Worm (Caenorhabditis elegans) whole organism, late embryonic: ENCODE measurements around the gene T28D6.6.

Experiments used
- ceh-30 ChIP-seq: fragments of 150-350 bp; optimal IDR thresholded peaks from 2 replicates; lab custom pipeline; 2014; ENCODE audit warnings: missing biosample characterization, missing genetic modification characterization
- ceh-48 ChIP-seq: sonication (generic microtip); optimal IDR thresholded peaks from 2 replicates; lab custom pipeline; 2016; ENCODE audit warnings: missing genetic modification characterization, inconsistent platforms, missing compliant biosample characterization
- elt-4 ChIP-seq: sonication (generic microtip); optimal IDR thresholded peaks from 2 replicates; lab custom pipeline; 2016; ENCODE audit warnings: missing genetic modification characterization, missing compliant biosample characterization
- pat-9 ChIP-seq: fragments of 200-800 bp; sonication (Bioruptor generic); optimal IDR thresholded peaks from 2 replicates; lab custom pipeline; 2018; ENCODE audit warnings: mild to moderate bottlenecking, missing genetic modification characterization, moderate library complexity, missing compliant biosample characterization
- pha-2 ChIP-seq: sonication (generic microtip); optimal IDR thresholded peaks from 2 replicates; lab custom pipeline; 2017; ENCODE audit warnings: mild to moderate bottlenecking, missing genetic modification characterization, missing compliant biosample characterization
- ref-2 ChIP-seq: sonication (generic microtip); optimal IDR thresholded peaks from 2 replicates; lab custom pipeline; 2016; ENCODE audit warnings: missing genetic modification characterization, missing compliant biosample characterization
- sdc-2 ChIP-seq: sonication (generic microtip); optimal IDR thresholded peaks from 2 replicates; lab custom pipeline; 2016; ENCODE audit warnings: missing genotype, missing genetic modification characterization, missing compliant biosample characterization
- sox-4 ChIP-seq: sonication (generic microtip); optimal IDR thresholded peaks from 2 replicates; lab custom pipeline; 2017; ENCODE audit warnings: mild to moderate bottlenecking, missing genetic modification characterization, inconsistent platforms, missing compliant biosample characterization
- unc-42 ChIP-seq: sonication (generic microtip); optimal IDR thresholded peaks from 2 replicates; lab custom pipeline; 2016; ENCODE audit warnings: missing genotype, missing genetic modification characterization, missing compliant biosample characterization
- unc-86 ChIP-seq: sonication (generic microtip); optimal IDR thresholded peaks from 2 replicates; lab custom pipeline; 2016; ENCODE audit warnings: missing genetic modification characterization, missing compliant biosample characterization

Gene T28D6.6

DNA sequence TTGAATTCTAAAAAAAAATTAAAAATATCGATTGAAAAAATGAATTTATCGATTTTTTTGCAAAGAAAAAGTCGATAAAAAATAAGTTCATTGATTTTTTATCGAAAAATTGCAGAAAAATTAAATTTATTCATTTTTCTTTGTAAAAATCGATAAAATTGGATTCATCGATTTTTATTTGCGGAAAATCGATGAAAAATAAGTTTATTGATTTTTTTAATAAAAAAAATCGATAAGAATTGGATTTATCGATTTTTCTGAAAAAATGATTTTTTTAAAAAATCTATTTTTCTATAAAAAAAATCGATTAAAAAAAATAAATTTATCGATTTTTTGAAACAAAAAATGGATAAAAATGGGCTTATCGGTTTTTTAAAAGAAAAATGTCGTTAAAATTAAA, 63.0 kb downstream of the T28D6.6 start:
- TF ChIP-seq ceh-48 (tag; lab: Kevin White, UChicago) = peak; percentile 42
- TF ChIP-seq pha-2 (tag; lab: Kevin White, UChicago) = no peak

DNA sequence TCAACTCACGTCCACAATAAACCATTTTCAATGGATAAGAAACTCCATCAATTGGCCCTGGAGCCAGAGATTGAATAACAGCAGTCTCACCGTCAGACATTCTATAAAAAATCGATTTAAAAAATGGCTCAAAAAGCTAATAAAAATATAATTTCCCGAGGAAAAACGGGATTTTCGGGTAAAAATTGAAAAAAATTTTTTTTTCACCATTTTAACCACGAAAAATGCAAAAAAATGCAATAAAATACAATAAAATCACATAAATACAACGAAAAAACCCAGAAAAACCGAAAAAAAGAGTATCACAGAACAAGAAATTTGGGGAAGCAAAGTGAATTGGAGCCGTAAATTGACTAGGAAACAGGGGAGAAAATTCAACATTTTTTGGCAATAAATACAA, 64.1 kb downstream of the T28D6.6 start, which contains the start of gene Y47D3A.21:
TSS of gene Y47D3A.21 (minus strand) at position 101 of the 400 bp plus-strand sequence.
- TF ChIP-seq pat-9 (tag; lab: Kevin White, UChicago) (no peak), unc-42 (tag; lab: Kevin White, UChicago) (no peak), unc-86 (tag; lab: Kevin White, UChicago) (no peak), sox-4 (tag; lab: Kevin White, UChicago) (no peak), sdc-2 (tag; lab: Kevin White, UChicago) (no peak), ceh-30 (tag; lab: Kevin White, UChicago) (no peak), ref-2 (tag; lab: Kevin White, UChicago) (no peak), elt-4 (tag; lab: Kevin White, UChicago) (no peak)
